Worm (Caenorhabditis elegans) whole organism, dauer: ENCODE results near the gene F07F6.2.

Experiments
- unc-62 ChIP-seq: sonication (generic microtip); optimal IDR thresholded peaks from 2 replicates; lab custom pipeline; 2017; ENCODE audit warnings: missing biosample characterization, missing genetic modification reagents, missing genetic modification characterization

The F07F6.2 gene

ce11 chrII:5417905-5418304 is 12.1 kb upstream of the F07F6.2 start:
- TF ChIP-seq unc-62 (GFP tag; lab: Kevin White, UChicago), result no peak

- TF ChIP-seq unc-62 (GFP tag; lab: Kevin White, UChicago), result no peak
Observed at ce11 chrII:5418317-5418716, 11.7 kb upstream of the F07F6.2 start.

ce11 chrII:5418929-5419328 is 11.1 kb upstream of the F07F6.2 start, which contains the start of gene EEED8.15:
Gene EEED8.15, plus strand, starts transcription at chrII:5419229.
- TF ChIP-seq unc-62 (GFP tag; lab: Kevin White, UChicago), result no peak

ce11 chrII:5420947-5421614 is 8.9 kb upstream of the F07F6.2 start, which contains the start of gene tofu-6:
Gene tofu-6, plus strand, starts transcription at chrII:5421248.
- TF ChIP-seq unc-62 (GFP tag; lab: Kevin White, UChicago), result no peak

ce11 chrII:5423832-5424231 is 6.2 kb upstream of the F07F6.2 start, which contains the start of gene F07F6.7:
Gene F07F6.7, minus strand, starts transcription at chrII:5423858.
- TF ChIP-seq unc-62 (GFP tag; lab: Kevin White, UChicago), result no peak

- TF ChIP-seq unc-62 (GFP tag; lab: Kevin White, UChicago), result no peak
Observed at ce11 chrII:5425633-5426032, 4.4 kb upstream of the F07F6.2 start, which contains the start of gene F07F6.8. Gene F07F6.8, minus strand, starts transcription at chrII:5425733.

ce11 chrII:5426054-5426453 is 4.0 kb upstream of the F07F6.2 start:
- TF ChIP-seq unc-62 (GFP tag; lab: Kevin White, UChicago), result no peak

ce11 chrII:5426470-5426869 is 3.5 kb upstream of the F07F6.2 start:
- TF ChIP-seq unc-62 (GFP tag; lab: Kevin White, UChicago), result no peak

- no peak for TF ChIP-seq unc-62 (GFP tag; lab: Kevin White, UChicago)
Observed at ce11 chrII:5433069-5433468, 3.1 kb downstream of the F07F6.2 start, which contains the start of gene srx-114. Gene srx-114, minus strand, starts transcription at chrII:5433169.

- no peak for TF ChIP-seq unc-62 (GFP tag; lab: Kevin White, UChicago)
Observed at ce11 chrII:5436833-5437232, 6.8 kb downstream of the F07F6.2 start, which contains the start of gene dct-5. Gene dct-5, minus strand, starts transcription at chrII:5436933.

- no peak for TF ChIP-seq unc-62 (GFP tag; lab: Kevin White, UChicago)
Observed at ce11 chrII:5437586-5437985, 7.6 kb downstream of the F07F6.2 start, which contains the start of gene F07F6.1. Gene F07F6.1, plus strand, starts transcription at chrII:5437886.

ce11 chrII:5446506-5446905 is 16.5 kb downstream of the F07F6.2 start, which contains the start of gene nmr-1:
Gene nmr-1, minus strand, starts transcription at chrII:5446606.
- TF ChIP-seq unc-62 (GFP tag; lab: Kevin White, UChicago), result no peak

- no peak for TF ChIP-seq unc-62 (GFP tag; lab: Kevin White, UChicago)
Observed at ce11 chrII:5447381-5447780, 17.4 kb downstream of the F07F6.2 start, which contains the start of gene cex-1. Gene cex-1, plus strand, starts transcription at chrII:5447681.

- TF ChIP-seq unc-62 (GFP tag; lab: Kevin White, UChicago), result no peak
Observed at ce11 chrII:5449219-5449618, 19.2 kb downstream of the F07F6.2 start.

ce11 chrII:5449620-5450019 is 19.6 kb downstream of the F07F6.2 start:
- no peak for TF ChIP-seq unc-62 (GFP tag; lab: Kevin White, UChicago)

- no peak for TF ChIP-seq unc-62 (GFP tag; lab: Kevin White, UChicago)
Observed at ce11 chrII:5451278-5451677, 21.3 kb downstream of the F07F6.2 start.

ce11 chrII:5453547-5453946 is 23.5 kb downstream of the F07F6.2 start, which contains the start of gene dhs-5:
Gene dhs-5, plus strand, starts transcription at chrII:5453847.
- TF ChIP-seq unc-62 (GFP tag; lab: Kevin White, UChicago), result no peak
